Fruit fly (Drosophila melanogaster) whole organism, adult: ENCODE data around the gene CG34028.

Source experiments
- CG11617 ChIP-seq: fragments of 200-800 bp; sonication (Bioruptor generic); optimal IDR thresholded peaks from 2 replicates; lab custom pipeline; 2017; ENCODE audit warnings: mild to moderate bottlenecking, missing biosample characterization, missing genetic modification reagents, missing genetic modification characterization
- CG12768 ChIP-seq: fragments of 200-800 bp; sonication (Bioruptor generic); optimal IDR thresholded peaks from 2 replicates; lab custom pipeline; 2017; ENCODE audit warnings: missing biosample characterization, missing genetic modification characterization, mild to moderate bottlenecking, moderate library complexity, missing genetic modification reagents
- CG5204 ChIP-seq: fragments of 200-800 bp; sonication (Bioruptor generic); optimal IDR thresholded peaks from 2 replicates; lab custom pipeline; 2016; ENCODE audit warnings: missing biosample characterization, missing genetic modification characterization
- CG7045 ChIP-seq: fragments of 200-800 bp; sonication (Bioruptor generic); optimal IDR thresholded peaks from 2 replicates; lab custom pipeline; 2017; ENCODE audit warnings: missing biosample characterization, mild to moderate bottlenecking, missing genetic modification characterization
- Clk ChIP-seq: fragments of 200-800 bp; sonication (Bioruptor generic); optimal IDR thresholded peaks from 2 replicates; lab custom pipeline; 2017; ENCODE audit warnings: missing biosample characterization, missing genetic modification characterization
- Crg-1 ChIP-seq: fragments of 200-800 bp; sonication (Bioruptor generic); optimal IDR thresholded peaks from 2 replicates; lab custom pipeline; 2016; ENCODE audit warnings: missing biosample characterization, missing genetic modification characterization
- cic ChIP-seq: fragments of 200-800 bp; sonication (Bioruptor generic); optimal IDR thresholded peaks from 2 replicates; lab custom pipeline; 2017; ENCODE audit warnings: missing biosample characterization, mild to moderate bottlenecking, missing genetic modification characterization, moderate library complexity
- kay ChIP-seq: fragments of 200-800 bp; sonication (Bioruptor generic); peaks from one replicate; lab custom pipeline; 2016; ENCODE audit warnings: missing biosample characterization, missing genetic modification characterization, borderline replicate concordance
- ovo ChIP-seq: fragments of 200-800 bp; sonication (Bioruptor generic); optimal IDR thresholded peaks from 2 replicates; lab custom pipeline; 2016; ENCODE audit warnings: missing biosample characterization, missing genetic modification characterization
- pad ChIP-seq: fragments of 200-800 bp; sonication (Bioruptor generic); optimal IDR thresholded peaks from 3 replicates; lab custom pipeline; 2017; ENCODE audit warnings: missing biosample characterization, missing genetic modification characterization, mild to moderate bottlenecking, moderate library complexity, missing genetic modification reagents
- tj ChIP-seq: fragments of 200-800 bp; sonication (Bioruptor generic); optimal IDR thresholded peaks from 3 replicates; lab custom pipeline; 2017; ENCODE audit warnings: missing biosample characterization, mild to moderate bottlenecking, missing genetic modification characterization, moderate library complexity
- toe ChIP-seq: fragments of 200-800 bp; sonication (Bioruptor generic); optimal IDR thresholded peaks from 2 replicates; lab custom pipeline; 2016; ENCODE audit warnings: missing biosample characterization, missing genetic modification characterization

DNA sequence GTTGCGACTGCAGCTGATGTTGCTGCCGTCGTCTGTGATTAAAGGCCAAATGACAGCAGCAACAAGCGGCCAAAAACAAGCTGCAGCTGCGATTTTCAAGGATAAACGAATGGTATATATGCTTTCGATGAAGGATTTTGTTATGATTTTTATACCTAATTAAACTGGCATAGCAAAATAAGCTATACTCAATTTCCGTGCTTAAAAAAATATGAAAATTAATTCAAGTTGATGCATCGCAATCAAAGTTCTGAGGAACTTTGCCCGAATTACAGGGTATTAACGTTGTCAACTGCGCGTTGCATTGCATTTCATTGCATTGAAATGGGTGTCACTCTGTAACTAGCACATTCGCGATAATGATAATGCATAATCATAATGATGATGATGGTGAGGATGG, 43.0 kb upstream of the CG34028 start:
- TF ChIP-seq tj (GFP tag; lab: Kevin White, UChicago) (no peak), CG7045 (no peak), pad (GFP tag; lab: Kevin White, UChicago) (no peak), ovo (GFP tag; lab: Kevin White, UChicago) (no peak), kay (GFP tag; lab: Kevin White, UChicago) (no peak), Crg-1 (no peak), cic (GFP tag; lab: Kevin White, UChicago) (no peak), toe (no peak), CG11617 (GFP tag; lab: Kevin White, UChicago) (no peak), CG12768 (no peak), Clk (GFP tag; lab: Kevin White, UChicago) (no peak), CG5204 (GFP tag; lab: Kevin White, UChicago) (no peak)
